Worm (Caenorhabditis elegans) whole organism, mixed stage, embryonic: ENCODE measurements around the gene lin-23.

Experiments used
- bed-3 ChIP-seq: fragments of 200-800 bp; sonication (Bioruptor generic); optimal IDR thresholded peaks from 3 replicates; lab custom pipeline; 2018; ENCODE audit warnings: mild to moderate bottlenecking, missing genetic modification characterization, moderate library complexity, missing compliant biosample characterization
- blmp-1 ChIP-seq: fragments of 150-350 bp; optimal IDR thresholded peaks from 2 replicates; lab custom pipeline; 2014; ENCODE audit warnings: missing biosample characterization, missing genetic modification characterization
- ceh-39 ChIP-seq: fragments of 150-350 bp; optimal IDR thresholded peaks from 2 replicates; lab custom pipeline; 2014; ENCODE audit warnings: missing biosample characterization, missing genetic modification characterization
- ceh-43 ChIP-seq: fragments of 200-800 bp; sonication (Bioruptor generic); optimal IDR thresholded peaks from 2 replicates; lab custom pipeline; 2018; ENCODE audit warnings: mild to moderate bottlenecking, missing genetic modification characterization, moderate library complexity, missing compliant biosample characterization
- ceh-83 ChIP-seq: fragments of 200-800 bp; sonication (Bioruptor generic); optimal IDR thresholded peaks from 2 replicates; lab custom pipeline; 2018; ENCODE audit warnings: mild to moderate bottlenecking, missing genetic modification characterization, missing compliant biosample characterization
- ces-1 ChIP-seq: fragments of 150-350 bp; optimal IDR thresholded peaks from 2 replicates; lab custom pipeline; 2014; ENCODE audit warnings: missing biosample characterization, missing genetic modification reagents, missing genetic modification characterization
- drap-1 ChIP-seq: fragments of 200-800 bp; sonication (Bioruptor generic); optimal IDR thresholded peaks from 3 replicates; lab custom pipeline; 2018; ENCODE audit warnings: mild to moderate bottlenecking, missing genetic modification characterization, missing compliant biosample characterization
- elt-1 ChIP-seq: sonication (generic microtip); optimal IDR thresholded peaks from 2 replicates; lab custom pipeline; 2017; ENCODE audit warnings: missing genetic modification characterization, mild to moderate bottlenecking, missing compliant biosample characterization, antibody characterized with exemption, moderate library complexity, borderline replicate concordance; ENCODE audit not compliant: insufficient read depth
- elt-3 ChIP-seq: fragments of 150-350 bp; optimal IDR thresholded peaks from 2 replicates; lab custom pipeline; 2014; ENCODE audit warnings: missing biosample characterization, missing genetic modification characterization
- flh-1 ChIP-seq: fragments of 200-800 bp; sonication (Bioruptor generic); optimal IDR thresholded peaks from 2 replicates; lab custom pipeline; 2018; ENCODE audit warnings: mild to moderate bottlenecking, missing genetic modification characterization, moderate library complexity, missing compliant biosample characterization
- ham-2 ChIP-seq: fragments of 200-800 bp; sonication (Bioruptor generic); optimal IDR thresholded peaks from 2 replicates; lab custom pipeline; 2018; ENCODE audit warnings: mild to moderate bottlenecking, missing genetic modification characterization, missing compliant biosample characterization
- hlh-1 ChIP-seq: fragments of 150-350 bp; optimal IDR thresholded peaks from 2 replicates; lab custom pipeline; 2014; ENCODE audit warnings: missing biosample characterization, missing genetic modification reagents, missing genetic modification characterization
- lin-13 ChIP-seq: fragments of 150-350 bp; optimal IDR thresholded peaks from 2 replicates; lab custom pipeline; 2014; ENCODE audit warnings: missing biosample characterization, missing genetic modification characterization
- lin-32 ChIP-seq: fragments of 200-800 bp; sonication (Bioruptor generic); optimal IDR thresholded peaks from 2 replicates; lab custom pipeline; 2018; ENCODE audit warnings: mild to moderate bottlenecking, missing genetic modification characterization, missing compliant biosample characterization
- lsy-2 ChIP-seq: fragments of 150-350 bp; optimal IDR thresholded peaks from 2 replicates; lab custom pipeline; 2014; ENCODE audit warnings: missing biosample characterization, missing genetic modification characterization
- mab-5 ChIP-seq: fragments of 150-350 bp; optimal IDR thresholded peaks from 2 replicates; lab custom pipeline; 2014; ENCODE audit warnings: missing biosample characterization, missing genetic modification characterization
- mep-1 ChIP-seq: fragments of 150-350 bp; optimal IDR thresholded peaks from 2 replicates; lab custom pipeline; 2017; ENCODE audit warnings: missing biosample characterization, missing genetic modification reagents, missing genetic modification characterization, inconsistent platforms
- mls-2 ChIP-seq: sonication (generic microtip); optimal IDR thresholded peaks from 2 replicates; lab custom pipeline; 2016; ENCODE audit warnings: mild to moderate bottlenecking, missing genetic modification characterization, moderate library complexity, missing compliant biosample characterization
- nhr-2 ChIP-seq: fragments of 150-350 bp; optimal IDR thresholded peaks from 2 replicates; lab custom pipeline; 2014; ENCODE audit warnings: missing biosample characterization, missing genetic modification characterization
- nhr-237 ChIP-seq: fragments of 150-350 bp; optimal IDR thresholded peaks from 2 replicates; lab custom pipeline; 2014; ENCODE audit warnings: missing biosample characterization, missing genetic modification characterization
- nhr-28 ChIP-seq: fragments of 150-350 bp; optimal IDR thresholded peaks from 2 replicates; lab custom pipeline; 2014; ENCODE audit warnings: missing biosample characterization, missing genetic modification characterization
- pha-4 ChIP-seq: fragments of 150-350 bp; optimal IDR thresholded peaks from 2 replicates; lab custom pipeline; 2018; ENCODE audit warnings: missing biosample characterization, missing genetic modification reagents, missing genetic modification characterization
- sem-2 ChIP-seq: fragments of 200-800 bp; sonication (Bioruptor generic); optimal IDR thresholded peaks from 2 replicates; lab custom pipeline; 2018; ENCODE audit warnings: mild to moderate bottlenecking, missing genetic modification characterization, missing compliant biosample characterization
- sptf-1 ChIP-seq: sonication (generic microtip); optimal IDR thresholded peaks from 2 replicates; lab custom pipeline; 2017; ENCODE audit warnings: mild to moderate bottlenecking, missing genetic modification characterization, moderate library complexity, missing compliant biosample characterization
- tbx-8 ChIP-seq: fragments of 200-800 bp; sonication (Bioruptor generic); optimal IDR thresholded peaks from 2 replicates; lab custom pipeline; 2018; ENCODE audit warnings: mild to moderate bottlenecking, missing genetic modification characterization, moderate library complexity, missing compliant biosample characterization
- unc-120 ChIP-seq: sonication (generic microtip); optimal IDR thresholded peaks from 2 replicates; lab custom pipeline; 2017; ENCODE audit warnings: missing genetic modification characterization, missing compliant biosample characterization; ENCODE audit not compliant: poor library complexity, severe bottlenecking
- unc-39 ChIP-seq: fragments of 150-350 bp; optimal IDR thresholded peaks from 2 replicates; lab custom pipeline; 2014; ENCODE audit warnings: missing biosample characterization, missing genetic modification characterization
- unc-62 ChIP-seq: fragments of 150-350 bp; optimal IDR thresholded peaks from 2 replicates; lab custom pipeline; 2014; ENCODE audit warnings: missing biosample characterization, missing genetic modification reagents, missing genetic modification characterization
- ztf-11 ChIP-seq: fragments of 150-350 bp; optimal IDR thresholded peaks from 2 replicates; lab custom pipeline; 2014; ENCODE audit warnings: missing biosample characterization, missing genetic modification characterization

lin-23 gene

DNA sequence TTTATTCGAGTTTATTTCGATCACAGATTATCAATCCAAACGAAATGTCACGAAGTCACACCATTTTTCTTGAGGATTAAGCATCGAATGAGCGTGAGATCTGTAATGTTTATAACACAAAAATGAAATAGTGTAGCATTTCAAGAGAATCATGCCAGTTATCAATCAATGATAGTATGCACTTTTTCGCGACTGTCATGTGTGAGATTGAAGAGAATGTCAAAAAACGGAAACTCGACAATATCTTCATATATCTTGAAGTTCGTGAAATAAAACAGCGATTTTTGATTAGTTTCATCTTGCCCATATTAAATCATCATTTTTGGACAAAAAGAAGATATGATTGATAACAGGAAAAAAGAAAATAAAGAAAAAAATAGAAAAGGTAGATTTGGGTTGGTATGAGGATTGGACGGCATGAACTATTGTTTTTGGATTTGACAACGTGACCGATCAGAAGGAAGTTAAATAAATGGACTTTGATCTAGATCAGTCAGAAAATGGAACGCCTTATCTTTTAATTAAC lies 8.0 kb downstream of the lin-23 start:
- TF ChIP-seq unc-62 (GFP tag; lab: Kevin White, UChicago), result no peak

- TF ChIP-seq lin-32 (GFP tag; lab: Kevin White, UChicago) (no peak), bed-3 (GFP tag; lab: Kevin White, UChicago) (no peak), nhr-2 (tag; lab: Kevin White, UChicago) (no peak), drap-1 (GFP tag; lab: Kevin White, UChicago) (no peak), elt-1 (no peak), sptf-1 (tag; lab: Kevin White, UChicago) (no peak), ceh-43 (GFP tag; lab: Kevin White, UChicago) (no peak), mls-2 (tag; lab: Kevin White, UChicago) (no peak), lsy-2 (no peak), nhr-237 (tag; lab: Kevin White, UChicago) (no peak), tbx-8 (no peak), mab-5 (tag; lab: Kevin White, UChicago) (no peak), pha-4 (tag; lab: Kevin White, UChicago) (no peak), ceh-83 (GFP tag; lab: Kevin White, UChicago) (no peak), mep-1 (tag; lab: Kevin White, UChicago) (no peak), blmp-1 (no peak)
Observed at ce11 chrII:6380866-6381265, 9.8 kb downstream of the lin-23 start, which contains the start of gene F58F12.12. Gene F58F12.12, plus strand, starts transcription at chrII:6381166.

DNA sequence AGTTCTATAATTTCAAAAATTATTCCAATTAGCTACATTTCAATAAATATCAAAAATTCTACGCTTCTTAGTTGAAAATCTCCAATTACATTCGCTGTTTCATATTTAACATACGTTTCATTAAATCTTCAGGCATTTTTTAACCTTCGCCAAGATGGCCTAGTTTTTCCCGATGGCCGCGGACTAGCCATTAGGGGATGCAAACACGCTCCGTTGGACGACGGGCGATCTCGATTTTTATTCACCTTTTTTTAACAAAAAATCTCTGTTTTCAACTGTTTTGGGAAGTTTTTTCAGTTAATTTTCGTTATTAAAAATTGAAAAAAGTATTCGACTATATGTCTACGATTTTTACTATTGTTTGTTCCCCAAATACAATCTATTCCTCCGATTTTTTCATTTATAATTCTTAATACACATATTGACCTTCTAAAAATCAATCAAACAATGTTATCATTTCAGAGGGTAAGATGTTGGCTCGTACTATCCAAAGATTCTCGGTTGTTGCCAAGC lies 12.1 kb downstream of the lin-23 start, which contains the start of gene F58F12.1:
F58F12.1 (plus strand) TSS at position 463 of the 513 bp plus-strand sequence.
- TF ChIP-seq lin-13 (tag; lab: Kevin White, UChicago) (peak; percentile 38), ces-1 (GFP tag; lab: Kevin White, UChicago) (peak; percentile 22), sptf-1 (tag; lab: Kevin White, UChicago) (peak; percentile 12), bed-3 (GFP tag; lab: Kevin White, UChicago) (no peak), nhr-237 (tag; lab: Kevin White, UChicago) (peak; percentile 43), sem-2 (GFP tag; lab: Kevin White, UChicago) (no peak), tbx-8 (no peak), mep-1 (tag; lab: Kevin White, UChicago) (peak; percentile 66), lsy-2 (peak; percentile 47)

ce11 chrII:6386467-6386866 lies 15.4 kb downstream of the lin-23 start, which contains the start of gene F58F12.4:
Gene F58F12.4, plus strand, starts transcription at chrII:6386767.
- TF ChIP-seq ces-1 (GFP tag; lab: Kevin White, UChicago) (no peak), flh-1 (GFP tag; lab: Kevin White, UChicago) (no peak), ztf-11 (tag; lab: Kevin White, UChicago) (no peak), hlh-1 (tag; lab: Kevin White, UChicago) (no peak), lin-32 (GFP tag; lab: Kevin White, UChicago) (no peak), ceh-39 (tag; lab: Kevin White, UChicago) (no peak), pha-4 (tag; lab: Kevin White, UChicago) (no peak), mep-1 (tag; lab: Kevin White, UChicago) (no peak), unc-120 (tag; lab: Kevin White, UChicago) (no peak), tbx-8 (no peak), elt-1 (no peak), unc-39 (tag; lab: Kevin White, UChicago) (no peak), mls-2 (tag; lab: Kevin White, UChicago) (no peak), elt-3 (no peak), ceh-83 (GFP tag; lab: Kevin White, UChicago) (no peak)
- TF ChIP-seq, all 35 proteins: peak for 0

DNA sequence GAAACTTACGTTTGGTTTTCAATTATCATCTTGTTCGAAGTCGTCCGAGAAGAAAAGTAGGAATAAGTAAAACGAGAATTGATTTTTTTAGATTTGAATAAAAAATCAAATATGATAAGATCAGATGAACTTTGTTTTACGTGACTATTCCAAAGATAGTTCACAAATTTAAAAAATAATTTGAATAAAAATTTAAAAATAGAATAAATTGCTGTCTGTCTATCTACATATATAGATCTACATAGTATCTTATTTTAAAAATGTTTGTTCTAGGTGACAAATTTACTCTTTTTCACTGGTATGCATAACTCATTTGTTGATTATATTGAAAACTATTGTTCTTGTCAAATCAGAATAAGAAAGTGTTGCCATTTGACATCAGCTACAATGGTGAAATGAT lies 16.8 kb downstream of the lin-23 start, which contains the start of gene F58F12.2:
F58F12.2 (minus strand) TSS at position 101 of the 400 bp plus-strand sequence.
- TF ChIP-seq nhr-2 (tag; lab: Kevin White, UChicago), result no peak
- no peak for TF ChIP-seq ces-1 (GFP tag; lab: Kevin White, UChicago)
- TF ChIP-seq hlh-1 (tag; lab: Kevin White, UChicago), result no peak
- no peak for TF ChIP-seq ceh-83 (GFP tag; lab: Kevin White, UChicago)
- no peak for TF ChIP-seq nhr-28
- TF ChIP-seq ztf-11 (tag; lab: Kevin White, UChicago), result no peak
- TF ChIP-seq sem-2 (GFP tag; lab: Kevin White, UChicago), result no peak
- no peak for TF ChIP-seq mls-2 (tag; lab: Kevin White, UChicago)
- no peak for TF ChIP-seq lsy-2
- TF ChIP-seq ham-2 (GFP tag; lab: Kevin White, UChicago), result no peak
- no peak for TF ChIP-seq mab-5 (tag; lab: Kevin White, UChicago)
- TF ChIP-seq ceh-39 (tag; lab: Kevin White, UChicago), result no peak
- TF ChIP-seq unc-120 (tag; lab: Kevin White, UChicago), result no peak
- no peak for TF ChIP-seq lin-13 (tag; lab: Kevin White, UChicago)
- TF ChIP-seq flh-1 (GFP tag; lab: Kevin White, UChicago), result no peak
- TF ChIP-seq unc-39 (tag; lab: Kevin White, UChicago), result no peak
- TF ChIP-seq sptf-1 (tag; lab: Kevin White, UChicago), result no peak
